Worm (Caenorhabditis elegans) whole organism, early embryonic: ENCODE results near the gene Y54G2A.49.
"Not testable (repeated sequence)": the region's sequence is repeated elsewhere in the genome, so short reads cannot be mapped to it uniquely, and the experiment has no call there.

Source experiments
- B0310.2 ChIP-seq: sonication (generic microtip); optimal IDR thresholded peaks from 2 replicates; lab custom pipeline; 2016; ENCODE audit warnings: mild to moderate bottlenecking, missing genetic modification characterization, missing compliant biosample characterization
- F13C5.2 ChIP-seq: sonication (generic microtip); optimal IDR thresholded peaks from 2 replicates; lab custom pipeline; 2017; ENCODE audit warnings: mild to moderate bottlenecking, missing genetic modification characterization, inconsistent platforms, missing compliant biosample characterization
- aly-1 ChIP-seq: sonication (generic microtip); optimal IDR thresholded peaks from 2 replicates; lab custom pipeline; 2016; ENCODE audit warnings: missing genetic modification characterization, missing compliant biosample characterization
- ama-1 ChIP-seq: fragments of 150-350 bp; optimal IDR thresholded peaks from 2 replicates; lab custom pipeline; 2014
- ceh-13 ChIP-seq: fragments of 200-800 bp; sonication (Bioruptor generic); optimal IDR thresholded peaks from 2 replicates; lab custom pipeline; 2018; ENCODE audit warnings: mild to moderate bottlenecking, missing genetic modification characterization, missing compliant biosample characterization
- ceh-36 ChIP-seq: sonication (generic microtip); optimal IDR thresholded peaks from 2 replicates; lab custom pipeline; 2016; ENCODE audit warnings: missing genetic modification characterization, inconsistent platforms, missing compliant biosample characterization
- ets-7 ChIP-seq: sonication (generic microtip); optimal IDR thresholded peaks from 2 replicates; lab custom pipeline; 2016; ENCODE audit warnings: missing genotype, missing genetic modification characterization, missing compliant biosample characterization
- flt-1 ChIP-seq: fragments of 200-800 bp; sonication (Bioruptor generic); IDR thresholded peaks from 2 replicates; pipeline ENCODE4 v1.3.6; 2022; ENCODE audit warnings: missing genetic modification characterization, missing compliant biosample characterization
- hmbx-1 ChIP-seq: sonication (generic microtip); optimal IDR thresholded peaks from 2 replicates; lab custom pipeline; 2016; ENCODE audit warnings: mild to moderate bottlenecking, missing genetic modification characterization, missing compliant biosample characterization
- hmg-4 ChIP-seq: fragments of 200-800 bp; sonication (Bioruptor generic); optimal IDR thresholded peaks from 2 replicates; lab custom pipeline; 2018; ENCODE audit warnings: mild to moderate bottlenecking, missing genetic modification characterization, missing compliant biosample characterization
- hnd-1 ChIP-seq: sonication (generic microtip); optimal IDR thresholded peaks from 2 replicates; lab custom pipeline; 2016; ENCODE audit warnings: missing genetic modification characterization, missing compliant biosample characterization
- pes-1 ChIP-seq: fragments of 200-800 bp; sonication (Bioruptor generic); IDR thresholded peaks from 2 replicates; pipeline ENCODE4 v1.3.6; 2022; ENCODE audit warnings: missing genetic modification reagents, missing genetic modification characterization, missing compliant biosample characterization
- scrt-1 ChIP-seq: fragments of 200-800 bp; sonication (Bioruptor generic); IDR thresholded peaks from 2 replicates; pipeline ENCODE4 v1.3.6; 2022; ENCODE audit warnings: missing genetic modification characterization, missing compliant biosample characterization
- sea-1 ChIP-seq: fragments of 200-800 bp; sonication (Bioruptor generic); conservative IDR thresholded peaks from 2 replicates; pipeline ENCODE4 v1.3.6; 2022; ENCODE audit warnings: missing genetic modification characterization, missing compliant biosample characterization
- tbx-11 ChIP-seq: fragments of 200-800 bp; sonication (Bioruptor generic); IDR thresholded peaks from 2 replicates; pipeline ENCODE4 v1.3.6; 2022; ENCODE audit warnings: missing genetic modification characterization, missing compliant biosample characterization
- tbx-37 ChIP-seq: fragments of 200-800 bp; sonication (Bioruptor generic); conservative IDR thresholded peaks from 2 replicates; pipeline ENCODE4 v1.3.6; 2022; ENCODE audit warnings: missing genetic modification reagents, missing genetic modification characterization, missing compliant biosample characterization
- tra-4 ChIP-seq: sonication (generic microtip); optimal IDR thresholded peaks from 2 replicates; lab custom pipeline; 2017; ENCODE audit warnings: missing genetic modification characterization, missing compliant biosample characterization

The Y54G2A.49 gene

DNA sequence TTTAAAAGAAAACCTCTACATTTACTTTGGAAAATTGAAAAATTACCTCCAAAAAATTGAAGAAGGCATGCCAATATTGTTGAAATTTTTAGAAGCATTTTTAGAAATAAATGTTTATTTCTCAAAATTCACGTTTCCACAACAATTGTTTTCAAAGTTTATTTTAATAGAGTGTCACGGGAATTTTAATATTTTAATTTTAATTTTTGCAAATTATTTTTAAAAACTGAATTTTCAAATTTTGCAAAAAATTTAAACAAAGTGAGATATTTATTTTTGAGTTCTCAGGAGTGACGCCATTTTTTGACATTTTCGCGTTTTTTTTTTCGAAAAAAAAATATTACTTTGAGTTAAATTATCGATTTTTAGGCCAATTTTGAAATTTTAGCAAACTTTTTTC lies at the start of gene Y54G2A.49:
Gene Y54G2A.49, minus strand, starts transcription at position 101 of the 400 bp plus-strand sequence.
- TF ChIP-seq tra-4 (no peak), aly-1 (tag; lab: Kevin White, UChicago) (no peak), ets-7 (tag; lab: Kevin White, UChicago) (no peak), hmg-4 (GFP tag; lab: Kevin White, UChicago) (no peak), flt-1 (GFP tag; lab: Robert Waterston, UW) (no peak), ceh-36 (no peak)

DNA sequence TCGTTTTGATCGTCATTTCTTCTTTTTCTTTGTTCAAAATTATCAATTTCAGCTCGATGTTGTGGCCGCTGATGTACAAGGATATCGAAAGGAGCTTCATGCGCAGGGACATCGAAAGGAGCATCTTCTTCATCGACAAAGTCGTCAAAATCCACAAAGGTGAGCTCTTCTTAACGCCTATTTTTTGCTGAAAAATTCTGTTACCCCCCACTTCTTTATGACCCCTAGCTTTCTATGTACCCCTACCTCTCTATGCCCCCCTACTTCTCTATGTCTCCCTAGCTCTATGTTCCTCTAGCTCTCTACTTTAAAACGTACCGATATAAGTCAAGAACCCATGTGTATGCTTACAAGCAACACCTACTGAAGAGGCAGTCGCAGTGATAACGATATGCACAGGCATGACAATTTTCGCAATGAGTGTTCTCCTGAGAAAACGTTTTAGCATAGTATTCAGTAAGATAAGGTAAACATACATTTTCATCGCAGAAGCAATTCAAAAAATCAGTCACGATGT lies 44.6 kb upstream of the Y54G2A.49 start, which contains the start of gene Y54G2A.36:
Gene Y54G2A.36, plus strand, starts transcription at position 51 of the 517 bp plus-strand sequence.
- TF ChIP-seq B0310.2 (tag; lab: Kevin White, UChicago) (no peak), scrt-1 (GFP tag; lab: Robert Waterston, UW) (no peak), sea-1 (no peak), F13C5.2 (tag; lab: Kevin White, UChicago) (no peak), ets-7 (tag; lab: Kevin White, UChicago) (no peak), tbx-37 (no peak), tra-4 (no peak), tbx-11 (no peak), ceh-13 (GFP tag; lab: Kevin White, UChicago) (no peak), flt-1 (GFP tag; lab: Robert Waterston, UW) (no peak), hmg-4 (GFP tag; lab: Kevin White, UChicago) (no peak), ceh-36 (no peak), pes-1 (no peak), hmbx-1 (tag; lab: Kevin White, UChicago) (no peak), aly-1 (tag; lab: Kevin White, UChicago) (no peak), ama-1 (lab: Kevin White, UChicago) (no peak), hnd-1 (no peak)

DNA sequence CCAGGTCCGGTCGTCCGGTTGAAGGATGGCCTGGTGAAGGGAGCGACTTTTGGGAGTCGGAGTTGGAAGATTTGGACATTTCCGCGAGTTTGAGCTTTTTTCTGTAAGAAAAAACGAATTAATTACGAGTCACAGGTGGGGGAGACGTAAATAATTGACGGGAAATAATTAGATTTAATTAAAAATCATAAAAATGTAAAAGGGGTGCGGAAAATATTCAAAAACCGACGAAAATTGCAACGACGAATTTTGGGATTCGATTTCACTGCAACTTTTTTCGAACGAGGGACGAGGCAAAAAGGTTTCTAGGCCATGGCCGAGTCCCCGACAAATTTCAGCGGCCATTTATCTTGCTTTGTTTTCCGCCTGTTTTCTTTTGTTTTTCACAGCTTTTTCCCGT lies 41.6 kb upstream of the Y54G2A.49 start, which contains the start of gene Y54G2A.19:
Gene Y54G2A.19, minus strand, starts transcription at position 101 of the 400 bp plus-strand sequence.
- not testable (repeated sequence) for TF ChIP-seq sea-1; B0310.2 (tag; lab: Kevin White, UChicago); aly-1 (tag; lab: Kevin White, UChicago)

DNA sequence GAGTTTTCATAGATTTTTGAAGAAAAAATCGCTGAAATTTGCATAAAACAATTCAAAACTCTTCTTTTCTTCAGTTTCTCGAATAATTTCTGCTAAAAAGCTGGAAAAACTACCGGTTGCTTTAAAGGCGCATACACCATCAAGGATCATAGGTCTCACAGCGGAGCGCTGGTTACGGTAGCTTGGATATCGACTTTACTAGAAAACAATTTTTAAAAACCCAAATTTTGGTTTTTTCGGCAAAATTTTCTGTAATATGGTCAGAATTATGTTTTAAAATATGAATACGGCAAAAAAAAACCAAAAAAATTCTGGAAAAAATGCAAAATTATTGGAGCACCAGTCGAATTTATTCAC lies 40.4 kb upstream of the Y54G2A.49 start:
- TF ChIP-seq B0310.2 (tag; lab: Kevin White, UChicago) (no peak), flt-1 (GFP tag; lab: Robert Waterston, UW) (no peak), ceh-13 (GFP tag; lab: Kevin White, UChicago) (no peak), aly-1 (tag; lab: Kevin White, UChicago) (no peak), hmg-4 (GFP tag; lab: Kevin White, UChicago) (no peak), ceh-36 (no peak), ets-7 (tag; lab: Kevin White, UChicago) (no peak), tbx-11 (no peak), pes-1 (no peak), sea-1 (no peak), ama-1 (lab: Kevin White, UChicago) (no peak)

DNA sequence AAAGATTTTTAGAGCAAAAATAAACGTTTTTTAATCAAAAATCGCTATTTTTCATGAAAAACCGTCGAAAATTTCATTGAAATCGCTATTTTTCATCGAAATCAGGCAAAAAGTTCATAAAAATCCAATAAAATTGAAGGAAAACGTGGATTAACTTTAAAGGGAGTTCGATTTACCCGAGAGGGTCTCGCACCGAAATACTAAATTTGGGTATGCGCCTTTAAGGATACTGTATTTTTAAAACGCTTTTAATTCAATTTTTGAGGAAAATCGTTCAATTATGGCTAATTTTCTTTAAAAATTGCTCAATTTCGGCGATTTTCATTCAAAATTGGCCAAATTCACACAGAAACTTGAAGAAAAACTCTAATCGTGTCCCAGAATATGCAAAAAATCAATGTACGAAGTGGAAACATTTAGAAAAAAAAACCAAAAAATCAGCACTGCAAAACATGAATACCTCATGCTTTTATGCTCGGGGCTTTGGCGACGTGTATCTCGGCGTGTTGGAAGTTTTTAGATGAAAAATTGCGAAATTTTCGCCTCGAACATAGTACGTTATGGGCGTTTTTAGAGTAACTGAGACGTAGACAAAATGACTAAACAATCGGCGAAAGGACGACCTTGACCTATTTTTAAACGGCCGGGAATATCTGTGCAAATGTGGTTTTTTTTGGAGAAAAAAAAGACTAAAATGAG lies 39.9 kb upstream of the Y54G2A.49 start:
- TF ChIP-seq ceh-36: no peak
- no peak for TF ChIP-seq hnd-1
- no peak for TF ChIP-seq hmbx-1 (tag; lab: Kevin White, UChicago)
- TF ChIP-seq F13C5.2 (tag; lab: Kevin White, UChicago): no peak
- no peak for TF ChIP-seq pes-1
- TF ChIP-seq ceh-13 (GFP tag; lab: Kevin White, UChicago): no peak

DNA sequence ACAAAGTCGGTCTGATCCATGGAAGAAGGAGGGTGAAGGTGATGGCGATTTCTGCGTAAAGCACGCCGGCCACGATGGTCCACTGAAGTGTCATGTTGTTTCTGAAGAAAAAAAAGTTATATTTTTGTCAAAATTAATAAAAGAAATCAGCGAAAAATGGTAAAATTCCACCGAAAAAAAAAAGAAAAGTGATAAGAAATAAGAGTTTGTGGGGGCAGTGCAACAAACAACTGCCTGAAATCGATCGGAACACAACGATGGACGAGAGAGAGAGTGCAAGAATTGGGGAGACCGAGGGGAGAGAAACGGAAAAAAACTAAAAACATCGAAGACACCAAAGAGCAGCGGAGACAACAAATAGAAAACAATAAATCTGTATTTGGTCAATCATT lies 39.3 kb upstream of the Y54G2A.49 start, which contains the start of gene Y54G2A.18:
Gene Y54G2A.18, minus strand, starts transcription at position 101 of the 392 bp plus-strand sequence.
- TF ChIP-seq B0310.2 (tag; lab: Kevin White, UChicago) (no peak), F13C5.2 (tag; lab: Kevin White, UChicago) (no peak), scrt-1 (GFP tag; lab: Robert Waterston, UW) (no peak), tra-4 (no peak), ceh-13 (GFP tag; lab: Kevin White, UChicago) (no peak), aly-1 (tag; lab: Kevin White, UChicago) (no peak), tbx-37 (no peak), pes-1 (no peak), flt-1 (GFP tag; lab: Robert Waterston, UW) (no peak)

DNA sequence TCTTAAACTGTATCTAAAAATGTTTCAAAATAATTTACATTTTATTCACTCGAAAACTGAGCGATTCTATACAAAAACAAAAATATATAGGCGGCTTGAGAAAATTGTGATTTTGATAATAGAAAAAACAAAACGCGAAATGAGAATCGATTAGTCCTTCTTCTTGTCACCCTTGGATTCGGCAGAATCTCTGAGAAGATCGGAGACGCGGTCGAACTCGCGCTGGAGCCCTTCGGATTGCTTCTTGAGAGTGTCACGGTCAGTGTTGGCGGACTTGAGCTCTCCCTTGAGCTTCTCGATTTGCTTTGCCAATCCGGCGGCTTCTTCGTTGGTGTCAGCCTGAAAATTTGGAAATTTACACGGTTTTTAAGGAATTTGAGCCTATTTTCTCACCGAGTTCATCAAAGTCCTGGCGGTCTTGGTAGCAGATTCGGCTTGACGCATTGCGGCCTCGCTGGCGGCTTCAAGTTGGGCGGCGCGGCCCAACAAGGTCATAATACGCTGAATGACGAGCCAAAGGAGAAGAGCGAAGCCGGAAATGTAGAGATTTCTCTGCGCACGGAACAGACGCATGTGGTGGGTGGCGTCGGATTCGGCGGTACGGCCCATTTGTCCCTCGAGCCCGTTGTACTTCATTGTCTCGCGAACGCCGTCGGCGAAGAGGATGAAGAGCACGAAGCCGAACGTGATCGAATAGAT lies 38.6 kb upstream of the Y54G2A.49 start:
- TF ChIP-seq F13C5.2 (tag; lab: Kevin White, UChicago) (no peak), hmbx-1 (tag; lab: Kevin White, UChicago) (no peak), ama-1 (lab: Kevin White, UChicago) (no peak), tra-4 (no peak), hmg-4 (GFP tag; lab: Kevin White, UChicago) (no peak), hnd-1 (no peak), ceh-13 (GFP tag; lab: Kevin White, UChicago) (no peak), sea-1 (no peak), ets-7 (tag; lab: Kevin White, UChicago) (no peak), pes-1 (no peak), flt-1 (GFP tag; lab: Robert Waterston, UW) (no peak), scrt-1 (GFP tag; lab: Robert Waterston, UW) (no peak), aly-1 (tag; lab: Kevin White, UChicago) (no peak), tbx-11 (no peak), B0310.2 (tag; lab: Kevin White, UChicago) (no peak), ceh-36 (no peak)
